Fruit fly (Drosophila melanogaster) whole organism, pupa: ENCODE data around the gene CG42823.

ENCODE experiments used
- CG13204 ChIP-seq: fragments of 200-800 bp; sonication (Bioruptor generic); optimal IDR thresholded peaks from 2 replicates; lab custom pipeline; 2018; ENCODE audit warnings: missing biosample characterization, mild to moderate bottlenecking, missing genetic modification characterization, moderate library complexity
- CG15710 ChIP-seq: fragments of 200-800 bp; sonication (Bioruptor generic); optimal IDR thresholded peaks from 2 replicates; lab custom pipeline; 2018; ENCODE audit warnings: missing biosample characterization, mild to moderate bottlenecking, missing genetic modification characterization, moderate library complexity
- CG17806 ChIP-seq: fragments of 200-800 bp; sonication (Bioruptor generic); optimal IDR thresholded peaks from 2 replicates; lab custom pipeline; 2018; ENCODE audit warnings: missing biosample characterization, mild to moderate bottlenecking, missing genetic modification characterization, moderate library complexity
- D1 ChIP-seq: fragments of 200-800 bp; sonication (Bioruptor generic); optimal IDR thresholded peaks from 2 replicates; lab custom pipeline; 2018; ENCODE audit warnings: missing biosample characterization, mild to moderate bottlenecking, missing genetic modification characterization, moderate library complexity
- Ets98B ChIP-seq: fragments of 200-800 bp; sonication (Bioruptor generic); IDR thresholded peaks from 2 replicates; pipeline ENCODE4 v1.3.6; 2022; ENCODE audit warnings: missing biosample characterization, missing genetic modification characterization
- gl ChIP-seq: fragments of 200-800 bp; sonication (Bioruptor generic); optimal IDR thresholded peaks from 2 replicates; lab custom pipeline; 2018; ENCODE audit warnings: missing biosample characterization, mild to moderate bottlenecking, missing genetic modification characterization

dm6 chr3R:17402434-17402833, 2.5 kb downstream of the CG42823 start, which contains the start of gene Sur-8:
- TF ChIP-seq CG17806 (tag; lab: Kevin White, UChicago) (no peak), CG13204 (no peak), Ets98B (peak; percentile 41), CG15710 (tag; lab: Kevin White, UChicago) (no peak), D1 (no peak), gl (no peak)
